Worm (Caenorhabditis elegans) whole organism, L3 larva: ENCODE measurements around the gene C27B7.5.

Experiments used
- jun-1 ChIP-seq: fragments of 150-350 bp; optimal IDR thresholded peaks from 2 replicates; lab custom pipeline; 2014; ENCODE audit warnings: missing biosample characterization, missing genetic modification reagents, missing genetic modification characterization
- nfya-1 ChIP-seq: sonication (generic microtip); optimal IDR thresholded peaks from 2 replicates; lab custom pipeline; 2017; ENCODE audit warnings: missing genetic modification characterization, mild to moderate bottlenecking, missing compliant biosample characterization, antibody characterized with exemption, moderate library complexity; ENCODE audit not compliant: insufficient read depth

ce11 chrIV:8893746-8894145 lies 7.7 kb upstream of the C27B7.5 start, which contains the start of gene rad-54.L2:
- TF ChIP-seq jun-1 (tag; lab: Kevin White, UChicago) (peak; percentile 26), nfya-1 (tag; lab: Kevin White, UChicago) (peak; percentile 74)
